Fruit fly (Drosophila melanogaster) whole organism, prepupa: ENCODE measurements around the gene Inx7.

Experiments used
- CG11762 ChIP-seq: fragments of 200-800 bp; sonication (Bioruptor generic); optimal IDR thresholded peaks from 3 replicates; lab custom pipeline; 2016; ENCODE audit warnings: missing biosample characterization, missing genetic modification characterization; ENCODE audit not compliant: insufficient read depth
- CG11902 ChIP-seq: fragments of 200-800 bp; sonication (Bioruptor generic); optimal IDR thresholded peaks from 3 replicates; lab custom pipeline; 2016; ENCODE audit warnings: missing biosample characterization, missing genetic modification characterization
- CG15336 ChIP-seq: fragments of 200-800 bp; sonication (Bioruptor generic); IDR thresholded peaks from 2 replicates; pipeline ENCODE4 v1.3.6; 2022; ENCODE audit warnings: missing biosample characterization, missing genetic modification characterization
- CG16779 ChIP-seq: fragments of 200-800 bp; sonication (Bioruptor generic); optimal IDR thresholded peaks from 3 replicates; lab custom pipeline; 2017; ENCODE audit warnings: missing biosample characterization, mild to moderate bottlenecking, missing genetic modification characterization
- CG32006 ChIP-seq: fragments of 200-800 bp; sonication (Bioruptor generic); optimal IDR thresholded peaks from 3 replicates; lab custom pipeline; 2017; ENCODE audit warnings: missing biosample characterization, mild to moderate bottlenecking, missing genetic modification characterization
- CG34406 ChIP-seq: fragments of 200-800 bp; sonication (Bioruptor generic); optimal IDR thresholded peaks from 3 replicates; lab custom pipeline; 2016; ENCODE audit warnings: missing biosample characterization, missing genetic modification characterization
- CG3919 ChIP-seq: fragments of 200-800 bp; sonication (Bioruptor generic); optimal IDR thresholded peaks from 3 replicates; lab custom pipeline; 2016; ENCODE audit warnings: missing biosample characterization, missing genetic modification characterization
- CG4318 ChIP-seq: fragments of 200-800 bp; sonication (Bioruptor generic); optimal IDR thresholded peaks from 3 replicates; lab custom pipeline; 2017; ENCODE audit warnings: missing biosample characterization, mild to moderate bottlenecking, missing genetic modification characterization
- CG6276 ChIP-seq: fragments of 200-800 bp; sonication (Bioruptor generic); optimal IDR thresholded peaks from 2 replicates; lab custom pipeline; 2017; ENCODE audit warnings: missing biosample characterization, mild to moderate bottlenecking, missing genetic modification characterization
- CG6792 ChIP-seq: fragments of 200-800 bp; sonication (Bioruptor generic); optimal IDR thresholded peaks from 3 replicates; lab custom pipeline; 2016; ENCODE audit warnings: missing biosample characterization, missing genetic modification characterization
- CG8119 ChIP-seq: fragments of 200-800 bp; sonication (Bioruptor generic); IDR thresholded peaks from 3 replicates; pipeline ENCODE4 v1.3.6; 2022; ENCODE audit warnings: missing biosample characterization, missing genetic modification characterization
- CG8319 ChIP-seq: fragments of 200-800 bp; sonication (Bioruptor generic); optimal IDR thresholded peaks from 3 replicates; lab custom pipeline; 2016; ENCODE audit warnings: missing biosample characterization, missing genetic modification characterization
- CG8632 ChIP-seq: fragments of 200-800 bp; sonication (Bioruptor generic); optimal IDR thresholded peaks from 3 replicates; lab custom pipeline; 2016; ENCODE audit warnings: missing biosample characterization, missing genetic modification characterization
- CG9139 ChIP-seq: fragments of 200-800 bp; sonication (Bioruptor generic); optimal IDR thresholded peaks from 3 replicates; lab custom pipeline; 2017; ENCODE audit warnings: missing biosample characterization, mild to moderate bottlenecking, missing genetic modification characterization
- Eip75B ChIP-seq: fragments of 200-800 bp; sonication (Bioruptor generic); optimal IDR thresholded peaks from 3 replicates; lab custom pipeline; 2016; ENCODE audit warnings: missing biosample characterization, missing genetic modification characterization
- Eip78C ChIP-seq: fragments of 200-800 bp; sonication (Bioruptor generic); peaks from one replicate; lab custom pipeline; 2016; ENCODE audit warnings: missing biosample characterization, missing genetic modification characterization
- Eip93F ChIP-seq: fragments of 200-800 bp; sonication (Bioruptor generic); optimal IDR thresholded peaks from 2 replicates; lab custom pipeline; 2016; ENCODE audit warnings: missing biosample characterization, mild to moderate bottlenecking, missing genetic modification characterization
- Ets21C ChIP-seq: fragments of 200-800 bp; sonication (Bioruptor generic); optimal IDR thresholded peaks from 3 replicates; lab custom pipeline; 2016; ENCODE audit warnings: missing biosample characterization, missing genetic modification characterization
- Hr38 ChIP-seq: sonication (Bioruptor generic); optimal IDR thresholded peaks from 2 replicates; lab custom pipeline; 2016; ENCODE audit warnings: missing biosample characterization, missing genetic modification characterization
- Hr39 ChIP-seq: fragments of 200-800 bp; sonication (Bioruptor generic); optimal IDR thresholded peaks from 2 replicates; lab custom pipeline; 2016; ENCODE audit warnings: missing biosample characterization, missing genetic modification characterization
- Lpt ChIP-seq: fragments of 200-800 bp; sonication (Bioruptor generic); optimal IDR thresholded peaks from 3 replicates; lab custom pipeline; 2016; ENCODE audit warnings: missing biosample characterization, missing genetic modification characterization
- Met ChIP-seq: fragments of 200-800 bp; sonication (Bioruptor generic); optimal IDR thresholded peaks from 3 replicates; lab custom pipeline; 2016; ENCODE audit warnings: missing biosample characterization, missing genetic modification characterization
- Smox ChIP-seq: fragments of 200-800 bp; sonication (Bioruptor generic); optimal IDR thresholded peaks from 3 replicates; lab custom pipeline; 2016; ENCODE audit warnings: missing biosample characterization, missing genetic modification characterization
- Sox102F ChIP-seq: fragments of 200-800 bp; sonication (Bioruptor generic); optimal IDR thresholded peaks from 2 replicates; lab custom pipeline; 2016; ENCODE audit warnings: missing biosample characterization, mild to moderate bottlenecking, missing genetic modification characterization
- Sox14 ChIP-seq: fragments of 200-800 bp; sonication (Bioruptor generic); optimal IDR thresholded peaks from 3 replicates; lab custom pipeline; 2016; ENCODE audit warnings: missing biosample characterization, missing genetic modification characterization
- cyc ChIP-seq: fragments of 200-800 bp; sonication (Bioruptor generic); optimal IDR thresholded peaks from 3 replicates; lab custom pipeline; 2016; ENCODE audit warnings: missing biosample characterization, missing genetic modification characterization
- dsx ChIP-seq: fragments of 200-800 bp; optimal IDR thresholded peaks from 3 replicates; lab custom pipeline; 2019; ENCODE audit warnings: missing biosample characterization, mild to moderate bottlenecking, missing genetic modification characterization, moderate library complexity; ENCODE audit not compliant: poor library complexity, severe bottlenecking
- esn ChIP-seq: fragments of 200-800 bp; sonication (Bioruptor generic); optimal IDR thresholded peaks from 2 replicates; lab custom pipeline; 2016; ENCODE audit warnings: missing biosample characterization, mild to moderate bottlenecking, missing genetic modification characterization, moderate library complexity
- lz ChIP-seq: fragments of 200-800 bp; sonication (Bioruptor generic); optimal IDR thresholded peaks from 3 replicates; lab custom pipeline; 2016; ENCODE audit warnings: missing biosample characterization, missing genetic modification characterization
- net ChIP-seq: fragments of 200-800 bp; sonication (Bioruptor generic); optimal IDR thresholded peaks from 3 replicates; lab custom pipeline; 2016; ENCODE audit warnings: missing biosample characterization, missing genetic modification characterization
- salr ChIP-seq, 2 experiments: fragments of 200-800 bp; sonication (Bioruptor generic); optimal IDR thresholded peaks; 3 replicates each; lab custom pipeline; 2016 to 2018; ENCODE audit warnings: missing biosample characterization in 2 of 2, missing genetic modification characterization in 2 of 2, mild to moderate bottlenecking in 1 of 2
- spab ChIP-seq: fragments of 200-800 bp; sonication (Bioruptor generic); optimal IDR thresholded peaks from 2 replicates; lab custom pipeline; 2017; ENCODE audit warnings: missing biosample characterization, mild to moderate bottlenecking, missing genetic modification characterization, missing genetic modification reagents
- ss ChIP-seq, 2 experiments: fragments of 200-800 bp; sonication (Bioruptor generic); optimal IDR thresholded peaks; 2 replicates in 1 of 2; 3 replicates in 1 of 2; lab custom pipeline; 2017 to 2018; ENCODE audit warnings: mild to moderate bottlenecking in 2 of 2, missing biosample characterization in 2 of 2, missing genetic modification characterization in 2 of 2, moderate library complexity in 1 of 2
- svp ChIP-seq: fragments of 200-800 bp; sonication (Bioruptor generic); peaks from one replicate; lab custom pipeline; 2016; ENCODE audit warnings: missing biosample characterization, missing genetic modification characterization
- topi ChIP-seq: fragments of 200-800 bp; sonication (Bioruptor generic); optimal IDR thresholded peaks from 3 replicates; lab custom pipeline; 2016; ENCODE audit warnings: missing biosample characterization, missing genetic modification characterization

Gene Inx7

dm6 chrX:6990105-6990504 lies 3.3 kb downstream of the Inx7 start:
- peak; percentile 47 for TF ChIP-seq topi (GFP tag; lab: Kevin White, UChicago)
- peak; percentile 19 for TF ChIP-seq CG3919 (GFP tag; lab: Kevin White, UChicago)
- TF ChIP-seq esn (GFP tag; lab: Kevin White, UChicago): peak; percentile 31
- TF ChIP-seq ss (GFP tag; optimal IDR thresholded peaks at IDR 0.05; lab: Kevin White, UChicago): peak in 1 of 2 experiments; percentile 8
- TF ChIP-seq CG9139 (GFP tag; lab: Kevin White, UChicago): no peak
- TF ChIP-seq svp (GFP tag; lab: Kevin White, UChicago): peak; percentile 59
- TF ChIP-seq CG34406 (GFP tag; lab: Kevin White, UChicago): no peak
- TF ChIP-seq Sox14 (GFP tag; lab: Kevin White, UChicago): peak; percentile 12
- TF ChIP-seq Sox102F (GFP tag; lab: Kevin White, UChicago): peak; percentile 20
- peak; percentile 7 for TF ChIP-seq Eip93F
- peak; percentile 23 for TF ChIP-seq CG32006 (GFP tag; lab: Kevin White, UChicago)
- TF ChIP-seq Hr39: peak; percentile 0
- TF ChIP-seq Eip75B (GFP tag; lab: Kevin White, UChicago): peak; percentile 18
- TF ChIP-seq lz: peak; percentile 28
- TF ChIP-seq CG8632: no peak
- no peak for TF ChIP-seq CG6276 (GFP tag; lab: Kevin White, UChicago)
- TF ChIP-seq Met: peak; percentile 41
- TF ChIP-seq Eip78C (GFP tag; lab: Kevin White, UChicago): peak; percentile 71
- 0 out of 2 replicates have a peak, but pooled peaks have one; percentile 11 for TF ChIP-seq CG15336 (GFP tag; lab: Robert Waterston, UW)
- TF ChIP-seq cyc (GFP tag; lab: Kevin White, UChicago): peak; percentile 39
- TF ChIP-seq Smox (GFP tag; lab: Kevin White, UChicago): peak; percentile 28

dm6 chrX:6988632-6989338 lies 4.6 kb downstream of the Inx7 start:
- TF ChIP-seq svp (GFP tag; lab: Kevin White, UChicago): no peak
- TF ChIP-seq Lpt (GFP tag; lab: Kevin White, UChicago): no peak
- TF ChIP-seq CG3919 (GFP tag; lab: Kevin White, UChicago): no peak
- TF ChIP-seq Hr38 (GFP tag; lab: Kevin White, UChicago): no peak
- no peak for TF ChIP-seq CG11762
- TF ChIP-seq Eip78C (GFP tag; lab: Kevin White, UChicago): no peak
- TF ChIP-seq Eip93F: no peak
- no peak for TF ChIP-seq CG8119 (GFP tag; lab: Robert Waterston, UW)
- no peak for TF ChIP-seq Eip75B (GFP tag; lab: Kevin White, UChicago)
- no peak for TF ChIP-seq CG11902
- TF ChIP-seq spab: no peak
- no peak for TF ChIP-seq CG6276 (GFP tag; lab: Kevin White, UChicago)
- TF ChIP-seq CG6792: no peak
- TF ChIP-seq Hr39: no peak
- no peak for TF ChIP-seq CG34406 (GFP tag; lab: Kevin White, UChicago)
- TF ChIP-seq CG4318 (GFP tag; lab: Kevin White, UChicago): no peak
- TF ChIP-seq salr (GFP tag; optimal IDR thresholded peaks at IDR 0.05; lab: Kevin White, UChicago): no peak
- no peak for TF ChIP-seq net
- TF ChIP-seq topi (GFP tag; lab: Kevin White, UChicago): no peak

- TF ChIP-seq svp (GFP tag; lab: Kevin White, UChicago): peak; percentile 91
- TF ChIP-seq Met: no peak
- no peak for TF ChIP-seq Ets21C (GFP tag; lab: Kevin White, UChicago)
- no peak for TF ChIP-seq esn (GFP tag; lab: Kevin White, UChicago)
- no peak for TF ChIP-seq CG16779 (tag; lab: Kevin White, UChicago)
- no peak for TF ChIP-seq CG8319
Measured at dm6 chrX:6988082-6988481, 5.3 kb downstream of the Inx7 start.

- peak; percentile 24 for TF ChIP-seq dsx (GFP tag; lab: Kevin White, UChicago)
- TF ChIP-seq CG9139 (GFP tag; lab: Kevin White, UChicago): peak; percentile 15
- no peak for TF ChIP-seq CG11762
Measured at dm6 chrX:6987091-6987490, 6.3 kb downstream of the Inx7 start.
